Fruit fly (Drosophila melanogaster) whole organism: Measurements from ENCODE around the gene CG14857.

Source experiments
- CG8478 ChIP-seq: fragments of >200 bp; optimal IDR thresholded peaks from 2 replicates; lab custom pipeline; 2018; ENCODE audit warnings: inconsistent platforms
- Dll ChIP-seq: fragments of >200 bp; optimal IDR thresholded peaks from 2 replicates; lab custom pipeline; 2017
- EcR ChIP-seq, 2 experiments: fragments of >200 bp; optimal IDR thresholded peaks; 2 replicates each; lab custom pipeline; 2017; ENCODE audit warnings: missing biosample characterization in 2 of 2, missing genetic modification characterization in 2 of 2, missing genetic modification reagents in 2 of 2
- pan ChIP-seq: fragments of >200 bp; optimal IDR thresholded peaks from 2 replicates; lab custom pipeline; 2017
- psq ChIP-seq: fragments of >200 bp; optimal IDR thresholded peaks from 2 replicates; lab custom pipeline; 2017
- usp ChIP-seq: fragments of >200 bp; optimal IDR thresholded peaks from 2 replicates; lab custom pipeline; 2017; ENCODE audit warnings: missing biosample characterization, missing genetic modification characterization, mixed read lengths

DNA sequence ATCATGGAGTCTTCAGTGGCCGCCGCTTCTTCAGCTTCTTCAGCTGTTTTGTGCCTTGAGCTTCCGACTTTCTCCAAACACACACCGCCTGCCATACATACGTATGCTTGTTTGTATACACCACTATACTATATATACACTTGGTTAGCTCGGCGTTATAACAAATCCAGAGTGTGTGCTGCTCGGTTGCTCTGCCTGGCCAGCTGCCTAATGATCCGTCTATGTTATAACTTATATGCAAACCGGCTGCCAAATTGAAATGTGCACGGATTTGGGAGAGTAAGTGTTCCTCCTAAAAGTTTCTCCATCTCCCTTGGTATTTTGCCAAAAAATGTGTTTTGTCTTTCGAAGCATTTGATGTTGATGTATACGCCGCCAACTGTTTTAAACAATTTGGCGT lies 38.1 kb upstream of the CG14857 start:
- no peak for TF ChIP-seq CG8478 (lab: Kevin White, UChicago)
- TF ChIP-seq pan (lab: Kevin White, UChicago): no peak
- TF ChIP-seq EcR (GFP tag; optimal IDR thresholded peaks at IDR 0.05; lab: Kevin White, UChicago): no peak
- no peak for TF ChIP-seq psq (lab: Kevin White, UChicago)
- no peak for TF ChIP-seq usp (GFP tag; lab: Kevin White, UChicago)
- no peak for TF ChIP-seq Dll (lab: Kevin White, UChicago)
